Worm (Caenorhabditis elegans) whole organism, late embryonic: ENCODE measurements around the gene col-14.

Source experiments
- K02D7.2 ChIP-seq: sonication (generic microtip); optimal IDR thresholded peaks from 2 replicates; lab custom pipeline; 2017; ENCODE audit warnings: mild to moderate bottlenecking, missing genetic modification characterization, missing compliant biosample characterization
- ceh-24 ChIP-seq: sonication (generic microtip); optimal IDR thresholded peaks from 2 replicates; lab custom pipeline; 2016; ENCODE audit warnings: mild to moderate bottlenecking, missing genetic modification characterization, missing compliant biosample characterization
- che-1 ChIP-seq: sonication (generic microtip); optimal IDR thresholded peaks from 2 replicates; lab custom pipeline; 2016; ENCODE audit warnings: mild to moderate bottlenecking, missing genetic modification characterization, missing compliant biosample characterization
- hlh-13 ChIP-seq: fragments of 200-800 bp; sonication (Bioruptor generic); optimal IDR thresholded peaks from 2 replicates; lab custom pipeline; 2018; ENCODE audit warnings: mild to moderate bottlenecking, missing genetic modification characterization, missing compliant biosample characterization
- zip-5 ChIP-seq: sonication (generic microtip); optimal IDR thresholded peaks from 2 replicates; lab custom pipeline; 2016; ENCODE audit warnings: missing genetic modification characterization, missing compliant biosample characterization

DNA sequence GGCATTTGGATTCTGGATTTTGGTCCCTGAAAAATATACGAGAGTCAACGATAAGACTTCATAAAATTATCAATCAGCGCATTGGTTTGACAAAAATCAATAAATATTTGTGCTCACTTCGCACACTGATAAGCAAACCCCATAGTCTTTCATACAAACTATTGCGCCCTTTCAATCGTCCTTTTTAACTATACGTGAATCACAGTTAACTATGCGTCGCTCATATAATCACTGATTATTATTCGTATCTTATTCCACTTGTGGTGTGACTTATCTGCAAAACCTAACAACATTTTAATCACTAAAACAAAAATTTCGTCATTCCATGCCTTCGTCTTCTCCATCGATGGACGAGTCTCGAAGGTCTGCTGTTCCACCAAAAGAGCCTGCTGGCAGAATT, 42.4 kb upstream of the col-14 start, which contains the start of gene nhr-8:
- TF ChIP-seq che-1 (tag; lab: Kevin White, UChicago) (no peak), K02D7.2 (no peak), zip-5 (tag; lab: Kevin White, UChicago) (no peak), ceh-24 (no peak), hlh-13 (no peak)
